Worm (Caenorhabditis elegans): ENCODE results near the gene K07H8.2.
A peak's percentile ranks its signal among the peaks of the same experiment; 100 is the strongest.

K07H8.2 gene

ce11 chrIV:8291232-8291631 is at the start of gene K07H8.2:
K07H8.2 (plus strand) TSS chrIV:8291532.
- TF ChIP-seq elt-1 (tag; optimal IDR thresholded peaks at IDR 0.05) = no peak
- no peak for TF ChIP-seq lin-13 (GFP tag; optimal IDR thresholded peaks at IDR 0.05)
- no peak for TF ChIP-seq nhr-25 (tag; optimal IDR thresholded peaks at IDR 0.05)
- no peak for TF ChIP-seq crh-2 (tag; optimal IDR thresholded peaks at IDR 0.05)
- TF ChIP-seq nhr-12 (tag; optimal IDR thresholded peaks at IDR 0.05) = no peak
- TF ChIP-seq Y55F3AM.14 (GFP tag; optimal IDR thresholded peaks at IDR 0.05) = no peak
- no peak for TF ChIP-seq nhr-129 (tag; optimal IDR thresholded peaks at IDR 0.05)
- TF ChIP-seq F13H6.1 (tag; optimal IDR thresholded peaks at IDR 0.05) = no peak
- TF ChIP-seq sma-3 (GFP tag; optimal IDR thresholded peaks at IDR 0.05) = no peak
- no peak for TF ChIP-seq elt-3 (tag; optimal IDR thresholded peaks at IDR 0.05)
- no peak for TF ChIP-seq unc-39 (tag; optimal IDR thresholded peaks at IDR 0.05)

- no peak for TF ChIP-seq F13H6.1 (tag; optimal IDR thresholded peaks at IDR 0.05)
- peak; percentile 51 for TF ChIP-seq sma-9 (GFP tag; optimal IDR thresholded peaks at IDR 0.05)
- TF ChIP-seq sma-9 (tag; optimal IDR thresholded peaks at IDR 0.05) = no peak
- TF ChIP-seq unc-39 (tag; optimal IDR thresholded peaks at IDR 0.05) = no peak
- TF ChIP-seq ceh-16 (tag; optimal IDR thresholded peaks at IDR 0.05) = peak; percentile 9
- no peak for TF ChIP-seq ceh-82 (tag; optimal IDR thresholded peaks at IDR 0.05)
Observed at ce11 chrIV:8243170-8243569, 48.2 kb upstream of the K07H8.2 start.

- no peak for TF ChIP-seq nhr-129 (tag; optimal IDR thresholded peaks at IDR 0.05)
- no peak for TF ChIP-seq ztf-1 (GFP tag; conservative IDR thresholded peaks at IDR 0.05)
- no peak for TF ChIP-seq unc-55 (GFP tag; optimal IDR thresholded peaks at IDR 0.05)
- TF ChIP-seq peb-1 (tag; optimal IDR thresholded peaks at IDR 0.05) = no peak
- no peak for TF ChIP-seq fos-1 (tag; optimal IDR thresholded peaks at IDR 0.05)
- no peak for TF ChIP-seq dmd-4 (tag; optimal IDR thresholded peaks at IDR 0.05)
- no peak for TF ChIP-seq lin-13 (GFP tag; optimal IDR thresholded peaks at IDR 0.05)
Observed at ce11 chrIV:8243599-8243998, 47.7 kb upstream of the K07H8.2 start, which contains the start of gene T09A12.8. T09A12.8 (minus strand) TSS chrIV:8243699.

ce11 chrIV:8244112-8244511 is 47.2 kb upstream of the K07H8.2 start, which contains the start of gene T09A12.1:
T09A12.1 (plus strand) TSS chrIV:8244412.
- TF ChIP-seq ztf-1 (GFP tag; conservative IDR thresholded peaks at IDR 0.05) (no peak), fos-1 (tag; optimal IDR thresholded peaks at IDR 0.05) (no peak), nhr-6 (tag; optimal IDR thresholded peaks at IDR 0.05) (no peak), ceh-16 (tag; optimal IDR thresholded peaks at IDR 0.05) (no peak), R02D3.7 (tag; optimal IDR thresholded peaks at IDR 0.05) (no peak), ztf-4 (tag; optimal IDR thresholded peaks at IDR 0.05) (no peak), unc-39 (tag; optimal IDR thresholded peaks at IDR 0.05) (no peak), blmp-1 (tag; optimal IDR thresholded peaks at IDR 0.05; ENCODE audit: insufficient read depth) (no peak), dmd-4 (tag; optimal IDR thresholded peaks at IDR 0.05) (no peak), alr-1 (tag; optimal IDR thresholded peaks at IDR 0.05) (no peak), ama-1 (optimal IDR thresholded peaks at IDR 0.05) (no peak), unc-62 (GFP tag; optimal IDR thresholded peaks at IDR 0.05) (no peak), lin-13 (GFP tag; optimal IDR thresholded peaks at IDR 0.05) (no peak), nhr-237 (tag; optimal IDR thresholded peaks at IDR 0.05) (no peak), snpc-4 (tag; optimal IDR thresholded peaks at IDR 0.05) (no peak)

ce11 chrIV:8247341-8247740 is 44.0 kb upstream of the K07H8.2 start:
- TF ChIP-seq nhr-77 (tag; optimal IDR thresholded peaks at IDR 0.05) (no peak), elt-1 (tag; optimal IDR thresholded peaks at IDR 0.05) (peak; percentile 86), sma-9 (GFP tag; optimal IDR thresholded peaks at IDR 0.05) (peak; percentile 80), sma-9 (tag; optimal IDR thresholded peaks at IDR 0.05) (no peak), dmd-4 (tag; optimal IDR thresholded peaks at IDR 0.05) (no peak), lin-11 (tag; optimal IDR thresholded peaks at IDR 0.05) (no peak), C34F6.9 (tag; optimal IDR thresholded peaks at IDR 0.05) (no peak), lin-13 (GFP tag; optimal IDR thresholded peaks at IDR 0.05) (no peak), ceh-16 (tag; optimal IDR thresholded peaks at IDR 0.05) (peak; percentile 12), nhr-25 (tag; optimal IDR thresholded peaks at IDR 0.05) (peak; percentile 37), mdl-1 (tag; optimal IDR thresholded peaks at IDR 0.05) (no peak), aly-2 (tag; optimal IDR thresholded peaks at IDR 0.05) (no peak), Y55F3AM.14 (GFP tag; optimal IDR thresholded peaks at IDR 0.05) (no peak), unc-62 (GFP tag; optimal IDR thresholded peaks at IDR 0.05) (no peak), snpc-4 (tag; optimal IDR thresholded peaks at IDR 0.05) (no peak), lin-39 (tag; optimal IDR thresholded peaks at IDR 0.05) (no peak)
